Worm (Caenorhabditis elegans) whole organism, late embryonic: ENCODE measurements around the gene col-151.

Source experiments
- F13H6.1 ChIP-seq: sonication (generic microtip); optimal IDR thresholded peaks from 2 replicates; lab custom pipeline; 2016; ENCODE audit warnings: missing genetic modification characterization, missing compliant biosample characterization
- K02D7.2 ChIP-seq: sonication (generic microtip); optimal IDR thresholded peaks from 2 replicates; lab custom pipeline; 2017; ENCODE audit warnings: mild to moderate bottlenecking, missing genetic modification characterization, missing compliant biosample characterization
- ahr-1 ChIP-seq: sonication (generic microtip); optimal IDR thresholded peaks from 2 replicates; lab custom pipeline; 2016; ENCODE audit warnings: missing genetic modification characterization, missing compliant biosample characterization
- ama-1 ChIP-seq: fragments of 150-350 bp; optimal IDR thresholded peaks from 2 replicates; lab custom pipeline; 2014
- ceh-18 ChIP-seq: sonication (generic microtip); optimal IDR thresholded peaks from 2 replicates; lab custom pipeline; 2016; ENCODE audit warnings: missing genetic modification characterization, missing compliant biosample characterization
- ceh-19 ChIP-seq: fragments of 200-800 bp; sonication (Bioruptor generic); optimal IDR thresholded peaks from 2 replicates; lab custom pipeline; 2018; ENCODE audit warnings: mild to moderate bottlenecking, missing genetic modification characterization, missing compliant biosample characterization
- ceh-22 ChIP-seq: sonication (generic microtip); optimal IDR thresholded peaks from 2 replicates; lab custom pipeline; 2017; ENCODE audit warnings: missing biosample characterization, missing genetic modification characterization
- ceh-24 ChIP-seq: sonication (generic microtip); optimal IDR thresholded peaks from 2 replicates; lab custom pipeline; 2016; ENCODE audit warnings: mild to moderate bottlenecking, missing genetic modification characterization, missing compliant biosample characterization
- ceh-30 ChIP-seq: fragments of 150-350 bp; optimal IDR thresholded peaks from 2 replicates; lab custom pipeline; 2014; ENCODE audit warnings: missing biosample characterization, missing genetic modification characterization
- ceh-31 ChIP-seq: sonication (generic microtip); optimal IDR thresholded peaks from 2 replicates; lab custom pipeline; 2016; ENCODE audit warnings: missing genetic modification characterization, missing compliant biosample characterization
- ceh-48 ChIP-seq: sonication (generic microtip); optimal IDR thresholded peaks from 2 replicates; lab custom pipeline; 2016; ENCODE audit warnings: missing genetic modification characterization, inconsistent platforms, missing compliant biosample characterization
- ceh-9 ChIP-seq: sonication (generic microtip); optimal IDR thresholded peaks from 2 replicates; lab custom pipeline; 2016; ENCODE audit warnings: mild to moderate bottlenecking, missing genetic modification characterization, inconsistent platforms, missing compliant biosample characterization
- che-1 ChIP-seq: sonication (generic microtip); optimal IDR thresholded peaks from 2 replicates; lab custom pipeline; 2016; ENCODE audit warnings: mild to moderate bottlenecking, missing genetic modification characterization, missing compliant biosample characterization
- dmd-4 ChIP-seq: sonication (generic microtip); optimal IDR thresholded peaks from 2 replicates; lab custom pipeline; 2016; ENCODE audit warnings: borderline replicate concordance, missing genetic modification characterization, missing compliant biosample characterization
- elt-4 ChIP-seq: sonication (generic microtip); optimal IDR thresholded peaks from 2 replicates; lab custom pipeline; 2016; ENCODE audit warnings: missing genetic modification characterization, missing compliant biosample characterization
- fax-1 ChIP-seq: sonication (generic microtip); optimal IDR thresholded peaks from 2 replicates; lab custom pipeline; 2016; ENCODE audit warnings: missing genotype, missing genetic modification characterization, missing compliant biosample characterization
- hlh-13 ChIP-seq: fragments of 200-800 bp; sonication (Bioruptor generic); optimal IDR thresholded peaks from 2 replicates; lab custom pipeline; 2018; ENCODE audit warnings: mild to moderate bottlenecking, missing genetic modification characterization, missing compliant biosample characterization
- hlh-15 ChIP-seq: sonication (generic microtip); optimal IDR thresholded peaks from 2 replicates; lab custom pipeline; 2016; ENCODE audit warnings: missing genetic modification characterization, missing compliant biosample characterization
- hlh-6 ChIP-seq: sonication (generic microtip); optimal IDR thresholded peaks from 2 replicates; lab custom pipeline; 2016; ENCODE audit warnings: missing genotype, missing genetic modification characterization, missing compliant biosample characterization
- hlh-8 ChIP-seq: sonication (generic microtip); optimal IDR thresholded peaks from 2 replicates; lab custom pipeline; 2016; ENCODE audit warnings: missing genotype, missing genetic modification characterization, missing compliant biosample characterization
- lim-6 ChIP-seq: sonication (generic microtip); optimal IDR thresholded peaks from 2 replicates; lab custom pipeline; 2016; ENCODE audit warnings: missing genetic modification characterization, missing compliant biosample characterization
- madf-2 ChIP-seq: sonication (generic microtip); optimal IDR thresholded peaks from 2 replicates; lab custom pipeline; 2017; ENCODE audit warnings: missing genetic modification characterization, missing compliant biosample characterization
- mec-3 ChIP-seq: sonication (generic microtip); optimal IDR thresholded peaks from 2 replicates; lab custom pipeline; 2016; ENCODE audit warnings: borderline replicate concordance, missing genetic modification characterization, missing compliant biosample characterization
- nfya-1 ChIP-seq: sonication (generic microtip); optimal IDR thresholded peaks from 2 replicates; lab custom pipeline; 2017; ENCODE audit warnings: missing genetic modification characterization, mild to moderate bottlenecking, missing compliant biosample characterization, antibody characterized with exemption, moderate library complexity
- nhr-11 ChIP-seq: fragments of 150-350 bp; optimal IDR thresholded peaks from 2 replicates; lab custom pipeline; 2014; ENCODE audit warnings: missing biosample characterization, missing genetic modification characterization
- odd-2 ChIP-seq: sonication (generic microtip); optimal IDR thresholded peaks from 2 replicates; lab custom pipeline; 2017; ENCODE audit warnings: antibody characterized with exemption, mild to moderate bottlenecking, missing genetic modification characterization, missing compliant biosample characterization
- pag-3 ChIP-seq: sonication (generic microtip); optimal IDR thresholded peaks from 2 replicates; lab custom pipeline; 2016; ENCODE audit warnings: missing compliant biosample characterization, missing genetic modification characterization, borderline replicate concordance
- pat-9 ChIP-seq: fragments of 200-800 bp; sonication (Bioruptor generic); optimal IDR thresholded peaks from 2 replicates; lab custom pipeline; 2018; ENCODE audit warnings: mild to moderate bottlenecking, missing genetic modification characterization, moderate library complexity, missing compliant biosample characterization
- pax-1 ChIP-seq: fragments of 150-350 bp; optimal IDR thresholded peaks from 2 replicates; lab custom pipeline; 2014; ENCODE audit warnings: missing biosample characterization, missing genetic modification characterization
- pha-4 ChIP-seq: fragments of 150-350 bp; optimal IDR thresholded peaks from 2 replicates; lab custom pipeline; 2018; ENCODE audit warnings: missing biosample characterization, missing genetic modification reagents, missing genetic modification characterization
- sox-2 ChIP-seq: fragments of 200-800 bp; sonication (Bioruptor generic); IDR thresholded peaks from 2 replicates; pipeline ENCODE4 v1.3.6; 2022; ENCODE audit warnings: missing genetic modification reagents, missing genetic modification characterization, missing compliant biosample characterization
- sox-4 ChIP-seq: sonication (generic microtip); optimal IDR thresholded peaks from 2 replicates; lab custom pipeline; 2017; ENCODE audit warnings: mild to moderate bottlenecking, missing genetic modification characterization, inconsistent platforms, missing compliant biosample characterization
- syd-9 ChIP-seq: sonication (generic microtip); optimal IDR thresholded peaks from 2 replicates; lab custom pipeline; 2016; ENCODE audit warnings: mild to moderate bottlenecking, missing genetic modification characterization, moderate library complexity, missing compliant biosample characterization
- tbx-2 ChIP-seq: sonication (generic microtip); optimal IDR thresholded peaks from 2 replicates; lab custom pipeline; 2016; ENCODE audit warnings: missing genetic modification characterization, missing compliant biosample characterization
- ttx-3 ChIP-seq: sonication (generic microtip); optimal IDR thresholded peaks from 2 replicates; lab custom pipeline; 2016; ENCODE audit warnings: missing genetic modification reagents, missing genetic modification characterization, missing compliant biosample characterization
- zip-5 ChIP-seq: sonication (generic microtip); optimal IDR thresholded peaks from 2 replicates; lab custom pipeline; 2016; ENCODE audit warnings: missing genetic modification characterization, missing compliant biosample characterization

col-151 gene

DNA sequence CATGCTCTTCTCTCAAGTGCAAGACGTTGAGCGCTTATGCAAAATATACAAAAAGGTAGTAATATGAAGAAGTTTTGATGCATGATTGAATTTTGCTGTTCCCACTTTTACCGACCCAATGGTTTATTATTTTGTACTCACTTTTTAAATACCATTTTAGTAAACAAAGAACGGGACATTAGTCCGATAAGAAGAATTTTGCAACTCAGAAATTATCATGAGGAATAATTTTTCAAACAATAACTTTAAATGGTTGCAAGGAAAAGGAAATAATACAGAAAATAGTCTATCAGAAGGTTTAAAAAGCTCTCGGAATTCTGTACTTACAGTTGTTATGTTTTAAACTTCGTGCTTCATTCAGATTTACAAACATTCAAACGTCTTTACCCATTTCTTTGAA lies 19.6 kb upstream of the col-151 start, which contains the start of gene F15H10.9:
F15H10.9 (minus strand) TSS at position 101 of the 400 bp plus-strand sequence.
- TF ChIP-seq ceh-22 (tag; lab: Kevin White, UChicago) (no peak), hlh-15 (tag; lab: Kevin White, UChicago) (no peak), lim-6 (tag; lab: Kevin White, UChicago) (no peak), hlh-6 (no peak), ttx-3 (tag; lab: Kevin White, UChicago) (no peak), ceh-31 (no peak), ceh-48 (tag; lab: Kevin White, UChicago) (no peak), F13H6.1 (tag; lab: Kevin White, UChicago) (no peak), ceh-18 (tag; lab: Kevin White, UChicago) (no peak), pax-1 (tag; lab: Kevin White, UChicago) (no peak), fax-1 (no peak), sox-4 (tag; lab: Kevin White, UChicago) (no peak), sox-2 (GFP tag; lab: Robert Waterston, UW) (no peak), nfya-1 (no peak), nhr-11 (tag; lab: Kevin White, UChicago) (no peak), ceh-30 (tag; lab: Kevin White, UChicago) (no peak), syd-9 (tag; lab: Kevin White, UChicago) (no peak), pag-3 (tag; lab: Kevin White, UChicago) (no peak), hlh-8 (tag; lab: Kevin White, UChicago) (no peak), ceh-9 (tag; lab: Kevin White, UChicago) (no peak)

DNA sequence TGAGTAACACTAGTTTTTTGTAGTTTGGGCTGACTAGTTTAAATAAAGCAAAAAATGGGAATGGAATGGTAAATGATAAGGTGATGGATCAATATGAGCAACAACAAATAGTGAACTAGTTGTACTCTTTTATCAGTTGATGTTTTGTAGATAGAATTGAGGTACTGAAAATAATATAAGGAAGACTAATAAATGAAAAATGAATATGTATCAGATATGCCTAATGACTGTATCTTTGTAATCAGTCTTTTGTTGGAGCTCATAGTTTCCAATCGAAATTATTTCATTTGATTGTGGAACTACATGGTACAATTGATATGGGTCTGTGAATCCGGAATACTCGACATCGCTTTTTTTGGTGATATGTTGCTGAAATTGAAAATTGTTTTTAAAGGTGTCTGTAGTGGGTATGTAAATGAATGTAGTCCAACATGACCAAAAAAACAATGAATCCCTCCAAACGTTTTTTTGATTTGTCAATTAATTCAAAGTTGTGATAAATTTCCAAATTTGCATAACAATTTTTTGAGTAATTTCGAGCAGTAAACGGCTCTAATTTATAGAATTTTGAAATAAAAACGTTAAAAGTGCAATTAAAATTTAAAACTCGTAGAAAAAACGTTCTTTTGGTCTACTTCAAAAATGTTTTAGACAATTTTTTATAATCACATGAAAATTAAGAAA lies 15.1 kb upstream of the col-151 start, which contains the start of gene F15H10.12:
F15H10.12 (minus strand) TSS at position 51 of the 684 bp plus-strand sequence.
- TF ChIP-seq madf-2 (no peak), pax-1 (tag; lab: Kevin White, UChicago) (no peak), hlh-15 (tag; lab: Kevin White, UChicago) (no peak), mec-3 (tag; lab: Kevin White, UChicago) (no peak)

DNA sequence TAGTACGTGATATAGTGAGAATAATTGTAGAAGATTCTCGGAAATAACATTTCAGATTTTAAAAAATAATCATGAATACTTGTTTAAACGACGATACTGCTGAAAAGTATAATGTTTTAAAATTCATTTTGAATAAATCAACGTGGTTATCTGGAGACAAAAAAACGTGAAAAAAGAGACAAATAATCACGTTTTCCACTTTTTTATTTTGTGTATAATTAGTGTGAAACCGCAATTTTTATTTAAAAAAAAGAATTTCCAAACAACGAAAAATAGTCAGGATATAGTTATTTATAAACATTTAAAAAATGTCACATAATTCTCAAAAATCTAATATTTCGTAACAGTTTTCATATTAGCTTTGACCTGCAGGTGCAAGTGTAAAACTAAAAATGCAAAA lies 11.3 kb upstream of the col-151 start, which contains the start of gene F15H10.7:
F15H10.7 (minus strand) TSS at position 101 of the 400 bp plus-strand sequence.
- TF ChIP-seq pha-4 (no peak), ceh-19 (GFP tag; lab: Kevin White, UChicago) (no peak), ceh-30 (tag; lab: Kevin White, UChicago) (no peak), hlh-6 (no peak), ceh-24 (tag; lab: Kevin White, UChicago) (no peak), zip-5 (no peak), K02D7.2 (tag; lab: Kevin White, UChicago) (no peak), che-1 (tag; lab: Kevin White, UChicago) (no peak), dmd-4 (tag; lab: Kevin White, UChicago) (no peak), fax-1 (no peak), elt-4 (tag; lab: Kevin White, UChicago) (no peak), ama-1 (lab: Kevin White, UChicago) (no peak), sox-2 (GFP tag; lab: Robert Waterston, UW) (no peak), odd-2 (tag; lab: Kevin White, UChicago) (no peak), ahr-1 (tag; lab: Kevin White, UChicago) (no peak), pat-9 (tag; lab: Kevin White, UChicago) (no peak), tbx-2 (tag; lab: Kevin White, UChicago) (no peak)

DNA sequence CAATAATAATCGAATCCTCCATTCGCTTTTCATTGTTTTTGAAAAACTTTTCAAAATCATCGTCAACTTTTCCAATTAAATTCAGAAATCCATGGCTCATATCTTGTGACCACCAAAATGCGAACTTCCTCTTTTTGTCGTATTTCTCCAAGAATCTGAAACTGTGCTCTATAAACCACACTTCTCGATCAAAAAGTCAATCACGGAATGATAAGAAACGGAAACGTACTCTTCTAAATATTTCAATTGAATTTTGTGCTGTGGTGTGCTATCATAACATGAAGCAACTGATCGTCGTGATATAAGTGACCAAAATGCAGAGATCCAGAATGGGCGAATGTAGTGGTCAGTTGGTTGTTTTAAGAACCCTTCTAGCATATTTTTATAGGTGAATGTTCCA lies 9.7 kb upstream of the col-151 start:
- TF ChIP-seq hlh-13 (GFP tag; lab: Kevin White, UChicago): no peak
- TF ChIP-seq hlh-6: no peak
- TF ChIP-seq zip-5: no peak
- TF ChIP-seq nhr-11 (tag; lab: Kevin White, UChicago): no peak
